Fruit fly (Drosophila melanogaster) whole organism, embryonic: ENCODE results near the gene CG7789.

Experiments used
- Bdp1 ChIP-seq: fragments of 200-800 bp; sonication (Bioruptor generic); optimal IDR thresholded peaks from 3 replicates; lab custom pipeline; 2016; ENCODE audit warnings: missing biosample characterization, missing genetic modification characterization
- Bgb ChIP-seq: fragments of 200-800 bp; sonication (Bioruptor generic); IDR thresholded peaks from 2 replicates; pipeline ENCODE4 v1.3.6; 2022; ENCODE audit warnings: missing biosample characterization, missing genetic modification characterization; ENCODE audit not compliant: partially characterized antibody
- CG10979 ChIP-seq: fragments of 200-800 bp; sonication (Bioruptor generic); optimal IDR thresholded peaks from 2 replicates; lab custom pipeline; 2018; ENCODE audit warnings: missing biosample characterization, mild to moderate bottlenecking, missing genetic modification characterization, moderate library complexity
- CG13123 ChIP-seq: fragments of 200-800 bp; sonication (Bioruptor generic); optimal IDR thresholded peaks from 2 replicates; lab custom pipeline; 2016; ENCODE audit warnings: missing biosample characterization, missing genetic modification characterization
- CG14667 ChIP-seq: fragments of 200-800 bp; sonication (Bioruptor generic); IDR thresholded peaks from 2 replicates; pipeline ENCODE4 v1.3.6; 2022; ENCODE audit warnings: missing biosample characterization, missing genetic modification characterization
- CG14965 ChIP-seq: fragments of 200-800 bp; sonication (Bioruptor generic); optimal IDR thresholded peaks from 2 replicates; lab custom pipeline; 2016; ENCODE audit warnings: missing biosample characterization, missing genetic modification characterization, borderline replicate concordance
- CG15073 ChIP-seq: fragments of 200-800 bp; sonication (Bioruptor generic); optimal IDR thresholded peaks from 2 replicates; lab custom pipeline; 2016; ENCODE audit warnings: missing biosample characterization, missing genetic modification characterization
- CG17359 ChIP-seq: fragments of 200-800 bp; sonication (Bioruptor generic); optimal IDR thresholded peaks from 3 replicates; lab custom pipeline; 2018; ENCODE audit warnings: missing biosample characterization, mild to moderate bottlenecking, missing genetic modification characterization, moderate library complexity
- CG18599 ChIP-seq: fragments of 200-800 bp; sonication (Bioruptor generic); optimal IDR thresholded peaks from 3 replicates; lab custom pipeline; 2017; ENCODE audit warnings: missing biosample characterization, missing genetic modification characterization, mild to moderate bottlenecking, moderate library complexity, missing genetic modification reagents
- CG3065 ChIP-seq: fragments of 200-800 bp; sonication (Bioruptor generic); optimal IDR thresholded peaks from 2 replicates; lab custom pipeline; 2016; ENCODE audit warnings: missing biosample characterization, missing genetic modification characterization
- CG31441 ChIP-seq: fragments of 200-800 bp; sonication (Bioruptor generic); IDR thresholded peaks from 2 replicates; pipeline ENCODE4 v1.3.6; 2022; ENCODE audit warnings: missing biosample characterization, missing genetic modification characterization
- CG33557 ChIP-seq: fragments of 200-800 bp; sonication (Bioruptor generic); optimal IDR thresholded peaks from 2 replicates; lab custom pipeline; 2019; ENCODE audit warnings: missing biosample characterization, mild to moderate bottlenecking, missing genetic modification characterization, moderate library complexity
- CG34376 ChIP-seq: fragments of 200-800 bp; sonication (Bioruptor generic); optimal IDR thresholded peaks from 2 replicates; lab custom pipeline; 2018; ENCODE audit warnings: missing biosample characterization, mild to moderate bottlenecking, missing genetic modification characterization
- CG3838 ChIP-seq: fragments of 200-800 bp; sonication (Bioruptor generic); optimal IDR thresholded peaks from 3 replicates; lab custom pipeline; 2016; ENCODE audit warnings: missing biosample characterization, missing genetic modification characterization
- CG6272 ChIP-seq: fragments of 200-800 bp; sonication (Bioruptor generic); IDR thresholded peaks from 2 replicates; pipeline ENCODE4 v1.3.6; 2022; ENCODE audit warnings: missing biosample characterization, missing genetic modification characterization
- CG6654 ChIP-seq: fragments of 200-800 bp; sonication (Bioruptor generic); optimal IDR thresholded peaks from 2 replicates; lab custom pipeline; 2017; ENCODE audit warnings: missing biosample characterization, mild to moderate bottlenecking, missing genetic modification characterization
- CG7357 ChIP-seq: fragments of 200-800 bp; sonication (Bioruptor generic); IDR thresholded peaks from 3 replicates; pipeline ENCODE4 v1.3.6; 2022; ENCODE audit warnings: missing biosample characterization, missing genetic modification characterization
- CG7786 ChIP-seq: fragments of 200-800 bp; sonication (Bioruptor generic); optimal IDR thresholded peaks from 2 replicates; lab custom pipeline; 2016; ENCODE audit warnings: missing biosample characterization, missing genetic modification characterization
- CG9797 ChIP-seq: fragments of 200-800 bp; sonication (Bioruptor generic); optimal IDR thresholded peaks from 3 replicates; lab custom pipeline; 2018; ENCODE audit warnings: missing biosample characterization, mild to moderate bottlenecking, missing genetic modification characterization
- D ChIP-seq, 2 experiments: fragments of 200-800 bp in 1 of 2; fragments of >200 bp in 1 of 2; sonication (Bioruptor generic) in 1 of 2; optimal IDR thresholded peaks; 2 replicates in 1 of 2; 3 replicates in 1 of 2; lab custom pipeline; 2017; ENCODE audit warnings: mild to moderate bottlenecking in 1 of 2, missing biosample characterization in 1 of 2, missing genetic modification characterization in 1 of 2, missing genetic modification reagents in 1 of 2
- Eip74EF ChIP-seq, 2 experiments: fragments of 200-800 bp in 1 of 2; fragments of >200 bp in 1 of 2; sonication (Bioruptor generic) in 1 of 2; optimal IDR thresholded peaks; 2 replicates each; lab custom pipeline; 2017 to 2019; ENCODE audit warnings: missing biosample characterization in 2 of 2, missing genetic modification characterization in 2 of 2, mild to moderate bottlenecking in 1 of 2, moderate library complexity in 1 of 2
- Ets97D ChIP-seq: fragments of 200-800 bp; sonication (Bioruptor generic); optimal IDR thresholded peaks from 3 replicates; lab custom pipeline; 2016; ENCODE audit warnings: missing biosample characterization, missing genetic modification characterization
- GATAe ChIP-seq: fragments of 200-800 bp; sonication (Bioruptor generic); conservative IDR thresholded peaks from 2 replicates; pipeline ENCODE4 v1.3.6; 2022; ENCODE audit warnings: missing biosample characterization, missing genetic modification characterization
- Hmr ChIP-seq: fragments of 200-800 bp; sonication (Bioruptor generic); optimal IDR thresholded peaks from 3 replicates; lab custom pipeline; 2017; ENCODE audit warnings: mild to moderate bottlenecking, missing biosample characterization, missing genetic modification reagents, missing genetic modification characterization
- Hr51 ChIP-seq, 2 experiments: fragments of 200-800 bp; sonication (Bioruptor generic); optimal IDR thresholded peaks; 2 replicates in 1 of 2; 3 replicates in 1 of 2; lab custom pipeline; 2016 to 2018; ENCODE audit warnings: missing biosample characterization in 2 of 2, missing genetic modification characterization in 2 of 2, mild to moderate bottlenecking in 1 of 2, moderate library complexity in 1 of 2
- Nf-YA ChIP-seq: fragments of 200-800 bp; sonication (Bioruptor generic); IDR thresholded peaks from 2 replicates; pipeline ENCODE4 v1.3.6; 2022; ENCODE audit warnings: missing biosample characterization, missing genetic modification characterization
- NfI ChIP-seq: fragments of 200-800 bp; sonication (Bioruptor generic); optimal IDR thresholded peaks from 3 replicates; lab custom pipeline; 2018; ENCODE audit warnings: missing biosample characterization, mild to moderate bottlenecking, missing genetic modification characterization, moderate library complexity
- Oli ChIP-seq: fragments of 200-800 bp; sonication (Bioruptor generic); optimal IDR thresholded peaks from 2 replicates; lab custom pipeline; 2018; ENCODE audit warnings: missing biosample characterization, mild to moderate bottlenecking, missing genetic modification characterization, moderate library complexity
- Scr ChIP-seq: fragments of 200-800 bp; sonication (Bioruptor generic); IDR thresholded peaks from 2 replicates; pipeline ENCODE4 v1.3.6; 2022; ENCODE audit warnings: missing biosample characterization, missing genetic modification characterization; ENCODE audit not compliant: partially characterized antibody
- Spps ChIP-seq: fragments of 200-800 bp; sonication (Bioruptor generic); optimal IDR thresholded peaks from 2 replicates; lab custom pipeline; 2018; ENCODE audit warnings: missing biosample characterization, mild to moderate bottlenecking, missing genetic modification characterization
- Sry-δ ChIP-seq: fragments of 200-800 bp; sonication (Bioruptor generic); optimal IDR thresholded peaks from 2 replicates; lab custom pipeline; 2016; ENCODE audit warnings: missing biosample characterization, missing genetic modification characterization
- ato ChIP-seq: fragments of 200-800 bp; sonication (Bioruptor generic); IDR thresholded peaks from 2 replicates; pipeline ENCODE4 v1.3.6; 2022; ENCODE audit warnings: missing biosample characterization, missing genetic modification characterization; ENCODE audit not compliant: partially characterized antibody
- bcd ChIP-seq: fragments of 200-800 bp; sonication (Bioruptor generic); optimal IDR thresholded peaks from 2 replicates; lab custom pipeline; 2017; ENCODE audit warnings: missing biosample characterization, mild to moderate bottlenecking, missing genetic modification characterization
- bowl ChIP-seq: fragments of 200-800 bp; sonication (Bioruptor generic); IDR thresholded peaks from 2 replicates; pipeline ENCODE4 v1.3.6; 2022; ENCODE audit warnings: missing biosample characterization, missing genetic modification characterization
- dimm ChIP-seq: fragments of 200-800 bp; sonication (Bioruptor generic); IDR thresholded peaks from 2 replicates; pipeline ENCODE4 v1.3.6; 2022; ENCODE audit warnings: missing biosample characterization, missing genetic modification characterization
- dmrt99B ChIP-seq: fragments of 200-800 bp; sonication (Bioruptor generic); optimal IDR thresholded peaks from 2 replicates; lab custom pipeline; 2018; ENCODE audit warnings: missing biosample characterization, mild to moderate bottlenecking, missing genetic modification characterization, moderate library complexity
- gce ChIP-seq: fragments of 200-800 bp; sonication (Bioruptor generic); IDR thresholded peaks from 3 replicates; pipeline ENCODE4 v1.3.6; 2022; ENCODE audit warnings: missing biosample characterization, missing genetic modification characterization
- gfzf ChIP-seq: fragments of 200-800 bp; sonication (Bioruptor generic); optimal IDR thresholded peaks from 2 replicates; lab custom pipeline; 2016; ENCODE audit warnings: missing biosample characterization, mild to moderate bottlenecking, missing genetic modification characterization, moderate library complexity
- gt ChIP-seq: fragments of 200-800 bp; sonication (Bioruptor generic); IDR thresholded peaks from 2 replicates; pipeline ENCODE4 v1.3.6; 2022; ENCODE audit warnings: missing biosample characterization, missing genetic modification characterization
- h ChIP-seq: fragments of >200 bp; optimal IDR thresholded peaks from 2 replicates; lab custom pipeline; 2017
- kah ChIP-seq: fragments of 200-800 bp; sonication (Bioruptor generic); optimal IDR thresholded peaks from 2 replicates; lab custom pipeline; 2018; ENCODE audit warnings: missing biosample characterization, mild to moderate bottlenecking, missing genetic modification characterization
- luna ChIP-seq: fragments of 200-800 bp; sonication (Bioruptor generic); optimal IDR thresholded peaks from 2 replicates; lab custom pipeline; 2016; ENCODE audit warnings: missing biosample characterization, missing genetic modification characterization
- otp ChIP-seq: fragments of 200-800 bp; sonication (Bioruptor generic); IDR thresholded peaks from 3 replicates; pipeline ENCODE4, ENCODE4 v1.3.6; 2022; ENCODE audit warnings: missing biosample characterization, missing genetic modification characterization
- pros ChIP-seq: fragments of 200-800 bp; sonication (Bioruptor generic); optimal IDR thresholded peaks from 3 replicates; lab custom pipeline; 2019; ENCODE audit warnings: missing biosample characterization, mild to moderate bottlenecking, missing genetic modification characterization, moderate library complexity
- sd ChIP-seq: fragments of 200-800 bp; sonication (Bioruptor generic); optimal IDR thresholded peaks from 3 replicates; lab custom pipeline; 2018; ENCODE audit warnings: missing biosample characterization, mild to moderate bottlenecking, missing genetic modification characterization, moderate library complexity
- sens ChIP-seq: fragments of 200-800 bp; sonication (Bioruptor generic); peaks from one replicate; lab custom pipeline; 2016; ENCODE audit warnings: missing biosample characterization, missing genetic modification characterization
- sna ChIP-seq: fragments of 200-800 bp; sonication (Bioruptor generic); IDR thresholded peaks from 2 replicates; pipeline ENCODE4 v1.3.6; 2022; ENCODE audit warnings: missing biosample characterization, missing genetic modification characterization; ENCODE audit not compliant: partially characterized antibody
- ssp ChIP-seq: fragments of 200-800 bp; sonication (Bioruptor generic); IDR thresholded peaks from 2 replicates; pipeline ENCODE4 v1.3.6; 2022; ENCODE audit warnings: missing biosample characterization, missing genetic modification characterization
- tgo ChIP-seq: fragments of 200-800 bp; sonication (Bioruptor generic); IDR thresholded peaks from 3 replicates; pipeline ENCODE4 v1.3.6; 2022; ENCODE audit warnings: missing biosample characterization, missing genetic modification characterization

CG7789 gene

DNA sequence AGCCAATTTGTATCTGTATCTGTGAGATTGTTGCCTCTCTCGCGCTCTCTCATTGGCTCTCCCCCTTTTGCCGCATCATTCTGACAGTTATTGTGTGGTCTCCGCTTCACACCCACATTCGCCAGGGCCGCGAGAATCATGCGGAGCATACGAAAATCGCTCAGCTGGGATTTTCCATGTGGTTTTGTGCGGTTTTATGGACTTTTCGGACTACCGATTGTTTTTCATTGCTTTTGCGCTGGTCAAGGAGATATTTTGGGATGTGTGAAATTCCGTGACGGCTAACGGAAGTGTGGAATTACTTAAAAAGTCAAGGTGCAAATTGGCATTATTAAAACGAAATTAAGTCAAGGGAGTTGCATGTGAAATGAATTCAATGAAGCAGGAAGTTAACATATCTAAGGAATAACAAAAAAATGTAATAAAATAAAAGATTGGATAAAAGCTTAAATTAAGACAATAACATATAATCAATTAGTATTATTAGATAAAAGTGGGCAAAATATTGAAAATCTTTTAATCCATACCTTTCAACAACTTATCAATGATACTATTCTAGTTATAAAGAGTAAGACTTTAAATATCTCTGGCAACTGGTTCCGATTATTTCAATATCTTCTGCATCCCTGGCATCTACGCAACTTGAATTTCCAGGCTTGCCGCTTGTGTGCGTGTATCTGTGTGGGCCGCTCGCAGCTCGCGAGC lies 30.8 kb upstream of the CG7789 start (continued):
- TF ChIP-seq CG33557 (no peak), Hr51 (GFP tag; optimal IDR thresholded peaks at IDR 0.05; lab: Kevin White, UChicago) (no peak), sna (GFP tag; lab: Robert Waterston, UW) (no peak), pros (GFP tag; lab: Kevin White, UChicago) (no peak), Bgb (GFP tag; lab: Robert Waterston, UW) (no peak), D (optimal IDR thresholded peaks at IDR 0.05; lab: Kevin White, UChicago) (no peak), D (GFP tag; optimal IDR thresholded peaks at IDR 0.05; lab: Kevin White, UChicago) (peak; percentile 6), sens (GFP tag; lab: Kevin White, UChicago) (peak; percentile 91), CG14965 (no peak), Hmr (no peak), ato (no peak), CG18599 (GFP tag; lab: Kevin White, UChicago) (peak; percentile 17), GATAe (no peak), kah (GFP tag; lab: Kevin White, UChicago) (no peak), otp (GFP tag; lab: Robert Waterston, UW) (no peak), Eip74EF (GFP tag; optimal IDR thresholded peaks at IDR 0.05; lab: Kevin White, UChicago) (no peak), Oli (tag; lab: Kevin White, UChicago) (peak; percentile 36), CG10979 (no peak), gce (GFP tag; lab: Robert Waterston, UW) (no peak), dimm (GFP tag; lab: Robert Waterston, UW) (no peak), luna (no peak), h (lab: Kevin White, UChicago) (no peak), ssp (GFP tag; lab: Robert Waterston, UW) (no peak), gfzf (GFP tag; lab: Kevin White, UChicago) (no peak), CG6654 (GFP tag; lab: Kevin White, UChicago) (no peak), CG7357 (GFP tag; lab: Robert Waterston, UW) (no peak), Sry-δ (GFP tag; lab: Kevin White, UChicago) (peak; percentile 3), bcd (GFP tag; lab: Kevin White, UChicago) (peak; percentile 49), tgo (GFP tag; lab: Robert Waterston, UW) (no peak), CG3065 (GFP tag; lab: Kevin White, UChicago) (no peak), dmrt99B (peak; percentile 14), CG13123 (no peak), sd (no peak), CG14667 (GFP tag; lab: Robert Waterston, UW) (no peak), CG17359 (peak; percentile 8), CG9797 (GFP tag; lab: Kevin White, UChicago) (no peak), Scr (GFP tag; lab: Robert Waterston, UW) (no peak), CG34376 (GFP tag; lab: Kevin White, UChicago) (no peak), NfI (GFP tag; lab: Kevin White, UChicago) (no peak), CG31441 (peak; percentile 32; the same call in 1 of the 2 replicates), CG15073 (GFP tag; lab: Kevin White, UChicago) (no peak), CG6272 (GFP tag; lab: Robert Waterston, UW) (peak; percentile 46), Bdp1 (GFP tag; lab: Kevin White, UChicago) (no peak), gt (GFP tag; lab: Robert Waterston, UW) (no peak), CG7786 (GFP tag; lab: Kevin White, UChicago) (no peak), CG3838 (GFP tag; lab: Kevin White, UChicago) (no peak), Spps (tag; lab: Kevin White, UChicago) (no peak), Ets97D (GFP tag; lab: Kevin White, UChicago) (no peak), Nf-YA (GFP tag; lab: Robert Waterston, UW) (no peak), bowl (GFP tag; lab: Robert Waterston, UW) (no peak)
